Worm (Caenorhabditis elegans): ENCODE results near the gene haf-3.

- no peak for TF ChIP-seq nhr-11 (tag; optimal IDR thresholded peaks at IDR 0.05)
- no peak for TF ChIP-seq vab-15 (tag; optimal IDR thresholded peaks at IDR 0.05)
- no peak for TF ChIP-seq nhr-77 (tag; optimal IDR thresholded peaks at IDR 0.05)
- no peak for TF ChIP-seq hpl-2 (GFP tag; optimal IDR thresholded peaks at IDR 0.05)
Measured at ce11 chrV:15757645-15758044, 8.3 kb downstream of the haf-3 start.
